Worm (Caenorhabditis elegans) whole organism, L3 larva: ENCODE measurements around the gene Y39F10C.3.

Experiments used
- ceh-16 ChIP-seq: sonication (generic microtip); optimal IDR thresholded peaks from 2 replicates; lab custom pipeline; 2017; ENCODE audit warnings: missing biosample characterization, missing genetic modification characterization
- ceh-28 ChIP-seq: fragments of 150-350 bp; optimal IDR thresholded peaks from 2 replicates; lab custom pipeline; 2014; ENCODE audit warnings: missing biosample characterization, missing genetic modification reagents, missing genetic modification characterization
- ceh-82 ChIP-seq: fragments of 150-350 bp; optimal IDR thresholded peaks from 2 replicates; lab custom pipeline; 2014; ENCODE audit warnings: missing biosample characterization, missing genetic modification characterization
- ceh-9 ChIP-seq: sonication (generic microtip); optimal IDR thresholded peaks from 2 replicates; lab custom pipeline; 2018; ENCODE audit warnings: missing biosample characterization, missing genetic modification characterization
- daf-12 ChIP-seq: fragments of 150-350 bp; optimal IDR thresholded peaks from 2 replicates; lab custom pipeline; 2014; ENCODE audit warnings: missing biosample characterization, missing genetic modification reagents, missing genetic modification characterization
- egl-5 ChIP-seq: fragments of 150-350 bp; optimal IDR thresholded peaks from 2 replicates; lab custom pipeline; 2017; ENCODE audit warnings: missing biosample characterization, missing genetic modification reagents, missing genetic modification characterization, inconsistent platforms
- elt-2 ChIP-seq: sonication (generic microtip); optimal IDR thresholded peaks from 2 replicates; lab custom pipeline; 2016; ENCODE audit warnings: missing genetic modification reagents, mild to moderate bottlenecking, missing genetic modification characterization, missing compliant biosample characterization
- eor-1 ChIP-seq, 2 experiments: fragments of 150-350 bp; optimal IDR thresholded peaks; 2 replicates each; lab custom pipeline; 2014 to 2018; ENCODE audit warnings: missing biosample characterization in 2 of 2, missing genetic modification characterization in 2 of 2
- fkh-10 ChIP-seq: sonication (generic microtip); optimal IDR thresholded peaks from 2 replicates; lab custom pipeline; 2017; ENCODE audit warnings: missing biosample characterization, missing genetic modification reagents, missing genetic modification characterization
- fos-1 ChIP-seq: fragments of 150-350 bp; optimal IDR thresholded peaks from 2 replicates; lab custom pipeline; 2014; ENCODE audit warnings: missing biosample characterization, missing genetic modification characterization
- lsy-12 ChIP-seq: sonication (generic microtip); optimal IDR thresholded peaks from 2 replicates; lab custom pipeline; 2016; ENCODE audit warnings: mild to moderate bottlenecking, missing genetic modification characterization, missing compliant biosample characterization
- mdl-1 ChIP-seq: fragments of 150-350 bp; optimal IDR thresholded peaks from 2 replicates; lab custom pipeline; 2014; ENCODE audit warnings: missing biosample characterization, missing genetic modification characterization
- nhr-11 ChIP-seq: fragments of 150-350 bp; optimal IDR thresholded peaks from 2 replicates; lab custom pipeline; 2014; ENCODE audit warnings: missing biosample characterization, missing genetic modification characterization
- nhr-12 ChIP-seq: fragments of 150-350 bp; optimal IDR thresholded peaks from 2 replicates; lab custom pipeline; 2014; ENCODE audit warnings: missing biosample characterization, missing genetic modification characterization
- nhr-25 ChIP-seq: sonication (generic microtip); optimal IDR thresholded peaks from 2 replicates; lab custom pipeline; 2017; ENCODE audit warnings: missing biosample characterization, missing genetic modification characterization
- nhr-28 ChIP-seq: fragments of 150-350 bp; optimal IDR thresholded peaks from 2 replicates; lab custom pipeline; 2014; ENCODE audit warnings: missing biosample characterization, missing genetic modification characterization
- nhr-67 ChIP-seq: fragments of 150-350 bp; optimal IDR thresholded peaks from 2 replicates; lab custom pipeline; 2014; ENCODE audit warnings: missing biosample characterization, missing genetic modification characterization
- nhr-76 ChIP-seq: fragments of 150-350 bp; sonication (generic microtip); optimal IDR thresholded peaks from 5 replicates; lab custom pipeline; 2014; ENCODE audit warnings: missing biosample characterization, missing genetic modification characterization
- nhr-77 ChIP-seq: fragments of 150-350 bp; optimal IDR thresholded peaks from 2 replicates; lab custom pipeline; 2014; ENCODE audit warnings: missing biosample characterization, missing genetic modification characterization
- pha-4 ChIP-seq: fragments of 150-350 bp; optimal IDR thresholded peaks from 2 replicates; lab custom pipeline; 2014; ENCODE audit warnings: missing biosample characterization, missing genetic modification reagents, missing genetic modification characterization
- snpc-4 ChIP-seq: fragments of 150-350 bp; optimal IDR thresholded peaks from 2 replicates; lab custom pipeline; 2014; ENCODE audit warnings: missing biosample characterization, missing genetic modification characterization
- unc-39 ChIP-seq: sonication (generic microtip); optimal IDR thresholded peaks from 4 replicates; lab custom pipeline; 2017; ENCODE audit warnings: missing biosample characterization, missing genetic modification characterization
- unc-62 ChIP-seq: fragments of 150-350 bp; sonication (generic microtip); optimal IDR thresholded peaks from 4 replicates; lab custom pipeline; 2014; ENCODE audit warnings: missing biosample characterization, missing genetic modification reagents, missing genetic modification characterization
- zag-1 ChIP-seq: fragments of 150-350 bp; optimal IDR thresholded peaks from 2 replicates; lab custom pipeline; 2014; ENCODE audit warnings: missing biosample characterization, missing genetic modification characterization

The Y39F10C.3 gene

ce11 chrII:709081-709480 lies 34.9 kb downstream of the Y39F10C.3 start, which contains the start of gene T02H6.1:
TSS of gene T02H6.1 (plus strand) at chrII:709381.
- TF ChIP-seq snpc-4 (tag; lab: Kevin White, UChicago), result no peak
- TF ChIP-seq lsy-12 (tag; lab: Kevin White, UChicago), result no peak
- TF ChIP-seq nhr-76 (tag; lab: Kevin White, UChicago), result no peak
- no peak for TF ChIP-seq unc-39 (tag; lab: Kevin White, UChicago)
- no peak for TF ChIP-seq mdl-1 (tag; lab: Kevin White, UChicago)
- no peak for TF ChIP-seq ceh-82 (tag; lab: Kevin White, UChicago)
- TF ChIP-seq unc-62, result no peak
- no peak for TF ChIP-seq nhr-12 (tag; lab: Kevin White, UChicago)
- no peak for TF ChIP-seq egl-5 (tag; lab: Kevin White, UChicago)
- no peak for TF ChIP-seq fkh-10 (GFP tag; lab: Kevin White, UChicago)
- no peak for TF ChIP-seq fos-1 (tag; lab: Kevin White, UChicago)
- TF ChIP-seq nhr-11, result no peak
- TF ChIP-seq, all 47 proteins: peak for 0

ce11 chrII:721931-722330 lies 47.7 kb downstream of the Y39F10C.3 start:
- TF ChIP-seq ceh-28 (tag; lab: Kevin White, UChicago) (no peak), nhr-28 (tag; lab: Kevin White, UChicago) (no peak)

- TF ChIP-seq elt-2, result no peak
- no peak for TF ChIP-seq nhr-12 (tag; lab: Kevin White, UChicago)
- TF ChIP-seq fos-1 (tag; lab: Kevin White, UChicago), result no peak
- TF ChIP-seq nhr-25 (tag; lab: Kevin White, UChicago), result no peak
- TF ChIP-seq daf-12, result no peak
- TF ChIP-seq nhr-77 (tag; lab: Kevin White, UChicago), result no peak
- TF ChIP-seq egl-5 (tag; lab: Kevin White, UChicago), result no peak
- no peak for TF ChIP-seq zag-1 (tag; lab: Kevin White, UChicago)
- TF ChIP-seq nhr-28 (tag; lab: Kevin White, UChicago), result no peak
- no peak for TF ChIP-seq fkh-10 (GFP tag; lab: Kevin White, UChicago)
- no peak for TF ChIP-seq nhr-67
- no peak for TF ChIP-seq eor-1 (tag; optimal IDR thresholded peaks at IDR 0.05; lab: Kevin White, UChicago)
- no peak for TF ChIP-seq ceh-16 (tag; lab: Kevin White, UChicago)
- TF ChIP-seq pha-4 (tag; lab: Kevin White, UChicago), result no peak
- TF ChIP-seq ceh-9 (tag; lab: Kevin White, UChicago), result no peak
These were observed 49.3 kb downstream of the Y39F10C.3 start, which contains the start of gene rfip-2 for ce11 chrII:723488-723887. TSS of gene rfip-2 (plus strand) at chrII:723788.

- TF ChIP-seq egl-5 (tag; lab: Kevin White, UChicago), result no peak
- TF ChIP-seq ceh-28 (tag; lab: Kevin White, UChicago), result peak; percentile 99
- no peak for TF ChIP-seq lsy-12 (tag; lab: Kevin White, UChicago)
These were observed 49.8 kb downstream of the Y39F10C.3 start for ce11 chrII:724004-724403.
